Worm (Caenorhabditis elegans) whole organism, L1 larva: Measurements from ENCODE around the gene mtl-1.

ENCODE experiments used
- C34B4.2 ChIP-seq: sonication (generic microtip); optimal IDR thresholded peaks from 2 replicates; lab custom pipeline; 2017; ENCODE audit warnings: mild to moderate bottlenecking, missing genetic modification characterization, missing compliant biosample characterization
- F16B12.6 ChIP-seq: fragments of 150-350 bp; optimal IDR thresholded peaks from 2 replicates; lab custom pipeline; 2014; ENCODE audit warnings: missing biosample characterization, missing genetic modification characterization
- aha-1 ChIP-seq: fragments of 150-350 bp; optimal IDR thresholded peaks from 2 replicates; lab custom pipeline; 2014; ENCODE audit warnings: missing biosample characterization, missing genetic modification characterization
- alr-1 ChIP-seq: fragments of 200-800 bp; sonication (Bioruptor generic); optimal IDR thresholded peaks from 2 replicates; lab custom pipeline; 2018; ENCODE audit warnings: borderline replicate concordance, mild to moderate bottlenecking, missing genetic modification characterization, missing compliant biosample characterization
- blmp-1 ChIP-seq: fragments of 150-350 bp; optimal IDR thresholded peaks from 2 replicates; lab custom pipeline; 2014; ENCODE audit warnings: missing biosample characterization, missing genetic modification characterization
- ceh-8 ChIP-seq: fragments of 200-800 bp; sonication (Bioruptor generic); optimal IDR thresholded peaks from 2 replicates; lab custom pipeline; 2018; ENCODE audit warnings: mild to moderate bottlenecking, missing genetic modification characterization, moderate library complexity, missing compliant biosample characterization
- ceh-88 ChIP-seq: fragments of 200-800 bp; sonication (Bioruptor generic); IDR thresholded peaks from 2 replicates; pipeline ENCODE4 v1.3.6; 2022; ENCODE audit warnings: missing genetic modification characterization, missing compliant biosample characterization
- ces-1 ChIP-seq: fragments of 150-350 bp; optimal IDR thresholded peaks from 2 replicates; lab custom pipeline; 2014; ENCODE audit warnings: missing biosample characterization, missing genetic modification reagents, missing genetic modification characterization
- dsc-1 ChIP-seq: sonication (generic microtip); optimal IDR thresholded peaks from 2 replicates; lab custom pipeline; 2016; ENCODE audit warnings: mild to moderate bottlenecking, missing genetic modification characterization, missing compliant biosample characterization
- efl-1 ChIP-seq, 4 experiments: fragments of 150-350 bp; optimal IDR thresholded peaks in 3 of 4; peaks in 1 of 4; 1 replicate in 1 of 4; 2 replicates in 3 of 4; lab custom pipeline; 2014; ENCODE audit warnings: missing biosample characterization in 2 of 4, missing genetic modification characterization in 2 of 4, missing genetic modification reagents in 2 of 4
- egl-13 ChIP-seq: sonication (generic microtip); optimal IDR thresholded peaks from 2 replicates; lab custom pipeline; 2016; ENCODE audit warnings: missing genotype, missing genetic modification reagents, missing genetic modification characterization, missing compliant biosample characterization
- egl-27 ChIP-seq, 2 experiments: fragments of 150-350 bp in 1 of 2; sonication (generic microtip); optimal IDR thresholded peaks; 3 replicates each; lab custom pipeline; 2017 to 2018; ENCODE audit warnings: missing biosample characterization in 2 of 2, missing genetic modification characterization in 2 of 2, missing genetic modification reagents in 2 of 2
- fkh-10 ChIP-seq: sonication (generic microtip); optimal IDR thresholded peaks from 2 replicates; lab custom pipeline; 2017; ENCODE audit warnings: missing biosample characterization, missing genetic modification reagents, missing genetic modification characterization
- fkh-4 ChIP-seq: sonication (generic microtip); optimal IDR thresholded peaks from 2 replicates; lab custom pipeline; 2016; ENCODE audit warnings: missing compliant biosample characterization, missing genetic modification characterization, borderline replicate concordance
- fkh-8 ChIP-seq: sonication (generic microtip); optimal IDR thresholded peaks from 2 replicates; lab custom pipeline; 2016; ENCODE audit warnings: mild to moderate bottlenecking, missing genetic modification characterization, missing compliant biosample characterization
- hpl-2 ChIP-seq: fragments of 150-350 bp; optimal IDR thresholded peaks from 2 replicates; lab custom pipeline; 2014; ENCODE audit warnings: missing biosample characterization, missing genetic modification reagents, missing genetic modification characterization
- irx-1 ChIP-seq: sonication (generic microtip); optimal IDR thresholded peaks from 2 replicates; lab custom pipeline; 2016; ENCODE audit warnings: missing genetic modification characterization, missing compliant biosample characterization
- isw-1 ChIP-seq: fragments of 200-800 bp; sonication (Bioruptor generic); IDR thresholded peaks from 2 replicates; pipeline ENCODE4 v1.3.6; 2022; ENCODE audit warnings: missing genetic modification characterization, missing compliant biosample characterization
- jun-1 ChIP-seq: fragments of 150-350 bp; optimal IDR thresholded peaks from 2 replicates; lab custom pipeline; 2014; ENCODE audit warnings: missing biosample characterization, missing genetic modification reagents, missing genetic modification characterization
- lin-14 ChIP-seq: fragments of 200-800 bp; sonication (Bioruptor generic); optimal IDR thresholded peaks from 2 replicates; lab custom pipeline; 2018; ENCODE audit warnings: mild to moderate bottlenecking, missing genetic modification characterization, moderate library complexity, missing compliant biosample characterization
- lin-15B ChIP-seq: fragments of 150-350 bp; sonication (generic microtip); optimal IDR thresholded peaks from 3 replicates; lab custom pipeline; 2014; ENCODE audit warnings: missing biosample characterization, missing genetic modification characterization
- lsy-2 ChIP-seq, 2 experiments: fragments of 150-350 bp; optimal IDR thresholded peaks; 2 replicates each; lab custom pipeline; 2014; ENCODE audit warnings: missing biosample characterization in 2 of 2, missing genetic modification characterization in 2 of 2
- mab-9 ChIP-seq: fragments of 200-800 bp; sonication (Bioruptor generic); IDR thresholded peaks from 2 replicates; pipeline ENCODE4 v1.3.6; 2022; ENCODE audit warnings: missing genetic modification reagents, missing genetic modification characterization, missing compliant biosample characterization
- mdl-1 ChIP-seq, 2 experiments: fragments of 150-350 bp; optimal IDR thresholded peaks; 2 replicates each; lab custom pipeline; 2014 to 2017; ENCODE audit warnings: missing biosample characterization in 2 of 2, missing genetic modification characterization in 2 of 2, inconsistent platforms in 1 of 2
- mep-1 ChIP-seq: fragments of 150-350 bp; optimal IDR thresholded peaks from 2 replicates; lab custom pipeline; 2014; ENCODE audit warnings: missing biosample characterization, missing genetic modification characterization
- nhr-237 ChIP-seq: fragments of 150-350 bp; optimal IDR thresholded peaks from 2 replicates; lab custom pipeline; 2014; ENCODE audit warnings: missing biosample characterization, missing genetic modification characterization
- nhr-28 ChIP-seq: fragments of 150-350 bp; optimal IDR thresholded peaks from 2 replicates; lab custom pipeline; 2014; ENCODE audit warnings: missing biosample characterization, missing genetic modification characterization
- nhr-77 ChIP-seq: fragments of 150-350 bp; optimal IDR thresholded peaks from 2 replicates; lab custom pipeline; 2014; ENCODE audit warnings: missing biosample characterization, missing genetic modification characterization
- nhr-85 ChIP-seq: sonication (generic microtip); peaks from one replicate; lab custom pipeline; 2016; ENCODE audit warnings: missing genetic modification characterization, inconsistent platforms, missing compliant biosample characterization
- pqm-1 ChIP-seq: sonication (generic microtip); optimal IDR thresholded peaks from 3 replicates; lab custom pipeline; 2017; ENCODE audit warnings: missing biosample characterization, missing genetic modification characterization
- rnt-1 ChIP-seq: sonication (generic microtip); optimal IDR thresholded peaks from 2 replicates; lab custom pipeline; 2016; ENCODE audit warnings: mild to moderate bottlenecking, missing genetic modification characterization, moderate library complexity, missing compliant biosample characterization
- skn-1 ChIP-seq: fragments of 150-350 bp; optimal IDR thresholded peaks from 2 replicates; lab custom pipeline; 2014; ENCODE audit warnings: missing biosample characterization, missing genetic modification characterization
- snpc-4 ChIP-seq: fragments of 150-350 bp; optimal IDR thresholded peaks from 2 replicates; lab custom pipeline; 2014; ENCODE audit warnings: missing biosample characterization, missing genetic modification characterization
- sptf-1 ChIP-seq: fragments of 150-350 bp; optimal IDR thresholded peaks from 2 replicates; lab custom pipeline; 2014; ENCODE audit warnings: missing biosample characterization, missing genetic modification characterization
- tbx-2 ChIP-seq: sonication (generic microtip); optimal IDR thresholded peaks from 2 replicates; lab custom pipeline; 2016; ENCODE audit warnings: missing genetic modification characterization, missing compliant biosample characterization
- tlp-1 ChIP-seq: fragments of 150-350 bp; optimal IDR thresholded peaks from 2 replicates; lab custom pipeline; 2014; ENCODE audit warnings: missing biosample characterization, missing genetic modification characterization
- unc-62 ChIP-seq: fragments of 150-350 bp; optimal IDR thresholded peaks from 2 replicates; lab custom pipeline; 2014; ENCODE audit warnings: missing biosample characterization, missing genetic modification reagents, missing genetic modification characterization
- unc-98 ChIP-seq: fragments of 200-800 bp; sonication (Bioruptor generic); IDR thresholded peaks from 2 replicates; pipeline ENCODE4 v1.3.6; 2022; ENCODE audit warnings: missing genetic modification characterization, missing compliant biosample characterization
- xbp-1 ChIP-seq: sonication (generic microtip); optimal IDR thresholded peaks from 2 replicates; lab custom pipeline; 2016; ENCODE audit warnings: missing genetic modification characterization, missing compliant biosample characterization
- zag-1 ChIP-seq: fragments of 150-350 bp; optimal IDR thresholded peaks from 2 replicates; lab custom pipeline; 2014; ENCODE audit warnings: missing biosample characterization, missing genetic modification characterization

mtl-1 gene

DNA sequence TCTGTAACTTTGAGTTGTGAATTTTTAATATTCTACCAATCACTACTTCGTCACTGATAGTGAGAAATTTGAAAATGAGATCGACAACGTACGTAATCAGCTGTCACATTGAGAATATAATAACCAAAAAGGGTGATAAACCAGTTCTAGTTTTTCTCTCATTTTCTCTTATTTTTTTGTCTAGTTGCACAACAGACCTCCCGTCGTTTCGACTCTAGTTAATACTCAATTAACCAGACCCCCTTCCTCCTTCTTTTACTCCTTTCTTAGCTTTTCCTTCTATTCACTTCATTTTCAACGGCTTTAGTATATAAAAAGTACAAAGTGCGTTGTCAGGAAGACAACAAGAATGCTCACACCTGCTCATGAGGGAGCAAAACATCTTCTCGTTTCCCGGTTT, 35.6 kb upstream of the mtl-1 start, which contains the start of gene ZC487.1:
ZC487.1 (plus strand) TSS at position 301 of the 400 bp plus-strand sequence.
- TF ChIP-seq xbp-1 (tag; lab: Kevin White, UChicago) (no peak), ces-1 (no peak), nhr-77 (no peak), blmp-1 (tag; lab: Kevin White, UChicago) (no peak), aha-1 (no peak), skn-1 (tag; lab: Kevin White, UChicago) (no peak), hpl-2 (no peak), rnt-1 (tag; lab: Kevin White, UChicago) (no peak), nhr-85 (tag; lab: Kevin White, UChicago) (no peak), alr-1 (no peak)

DNA sequence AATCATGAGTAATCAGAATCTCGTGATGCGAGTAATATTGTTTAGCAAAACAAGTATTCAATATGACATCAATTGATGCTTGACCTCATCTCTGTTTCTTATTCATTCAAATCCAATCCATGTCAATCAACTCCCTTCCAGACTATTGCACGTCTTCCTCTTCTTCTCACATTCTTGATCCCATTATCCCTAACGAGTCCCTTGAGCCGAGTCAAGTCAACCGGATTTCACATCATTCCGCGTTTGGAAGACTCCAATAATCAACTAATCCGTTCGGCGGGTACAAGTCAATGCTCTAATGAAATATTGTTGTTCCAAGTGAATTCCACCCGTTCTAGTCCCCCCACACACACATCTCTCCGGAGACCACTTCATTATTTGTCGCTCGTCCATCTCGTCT, 34.6 kb upstream of the mtl-1 start:
- peak; percentile 15 for TF ChIP-seq egl-13 (tag; lab: Kevin White, UChicago)
- no peak for TF ChIP-seq skn-1 (tag; lab: Kevin White, UChicago)
- TF ChIP-seq alr-1: no peak
- TF ChIP-seq lin-15B (tag; lab: Kevin White, UChicago): no peak
- no peak for TF ChIP-seq nhr-28 (tag; lab: Kevin White, UChicago)
- TF ChIP-seq unc-62 (GFP tag; lab: Kevin White, UChicago): no peak
- no peak for TF ChIP-seq efl-1 (optimal IDR thresholded peaks at IDR 0.05; lab: Kevin White, UChicago)
- TF ChIP-seq efl-1 (GFP tag; optimal IDR thresholded peaks at IDR 0.05 in 1 of 2; lab: Kevin White, UChicago): peak in 1 of 2 experiments; percentile 59
- TF ChIP-seq fkh-4 (tag; lab: Kevin White, UChicago): no peak
- no peak for TF ChIP-seq ceh-88 (GFP tag; lab: Robert Waterston, UW)
- peak; percentile 4 for TF ChIP-seq fkh-8
- peak; percentile 52 for TF ChIP-seq lin-14 (GFP tag; lab: Kevin White, UChicago)
- peak; percentile 85 for TF ChIP-seq dsc-1 (tag; lab: Kevin White, UChicago)
- TF ChIP-seq F16B12.6 (tag; lab: Kevin White, UChicago): no peak
- TF ChIP-seq, all 84 proteins: peak for 5

DNA sequence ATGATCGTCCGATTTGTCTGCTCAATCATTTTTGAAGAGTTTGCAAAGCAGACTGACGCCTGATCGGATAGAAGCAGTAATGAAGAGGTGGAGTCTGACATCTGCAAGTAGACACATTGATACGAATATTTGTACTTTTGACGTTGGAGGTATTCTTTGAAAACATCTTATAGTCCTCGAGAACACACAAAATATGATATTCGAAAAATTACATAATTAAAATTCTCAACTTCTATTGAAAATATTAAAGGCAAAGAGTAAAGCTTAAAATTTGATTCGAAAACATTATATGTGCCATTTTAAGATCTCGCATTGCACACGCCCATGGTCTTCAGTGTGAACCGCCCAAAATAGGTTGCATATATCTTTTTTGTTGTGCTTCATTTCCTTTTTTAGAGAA, 30.7 kb upstream of the mtl-1 start, which contains the start of gene ZC487.2:
ZC487.2 (minus strand) TSS at position 101 of the 400 bp plus-strand sequence.
- TF ChIP-seq nhr-28 (tag; lab: Kevin White, UChicago) (no peak), rnt-1 (tag; lab: Kevin White, UChicago) (no peak), unc-62 (GFP tag; lab: Kevin White, UChicago) (no peak), mab-9 (GFP tag; lab: Robert Waterston, UW) (no peak), lsy-2 (tag; optimal IDR thresholded peaks at IDR 0.05; lab: Kevin White, UChicago) (no peak), nhr-237 (tag; lab: Kevin White, UChicago) (no peak), mdl-1 (tag; optimal IDR thresholded peaks at IDR 0.05; lab: Kevin White, UChicago) (no peak), fkh-8 (no peak), aha-1 (no peak), ceh-88 (GFP tag; lab: Robert Waterston, UW) (no peak)
- TF ChIP-seq, all 84 proteins: peak for 0

DNA sequence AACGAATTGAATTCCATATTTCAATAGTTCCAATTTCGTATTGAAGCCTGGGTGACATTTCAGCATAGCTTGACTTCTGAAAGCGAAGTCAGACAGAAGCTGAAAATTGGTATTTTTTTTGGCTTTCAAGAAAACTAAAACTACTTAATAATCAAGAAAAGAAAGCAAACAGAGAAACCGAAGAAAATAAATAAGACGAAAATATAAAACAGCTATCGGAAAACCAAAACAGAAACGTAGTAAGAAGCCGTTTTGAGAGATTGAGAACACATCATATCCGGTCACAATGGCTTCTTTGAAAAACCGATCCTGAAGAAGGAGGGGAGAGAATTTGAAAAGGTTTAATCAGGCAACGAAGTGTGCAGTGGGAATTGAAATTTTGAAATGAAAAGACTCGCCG, 26.6 kb upstream of the mtl-1 start, which contains the start of gene srg-30:
srg-30 (minus strand) TSS at position 101 of the 400 bp plus-strand sequence.
- no peak for TF ChIP-seq rnt-1 (tag; lab: Kevin White, UChicago)
- no peak for TF ChIP-seq irx-1 (tag; lab: Kevin White, UChicago)
- no peak for TF ChIP-seq fkh-10 (GFP tag; lab: Kevin White, UChicago)
- TF ChIP-seq zag-1 (tag; lab: Kevin White, UChicago): no peak
- no peak for TF ChIP-seq unc-98 (GFP tag; lab: Robert Waterston, UW)
- TF ChIP-seq egl-27 (tag; optimal IDR thresholded peaks at IDR 0.05; lab: Kevin White, UChicago): no peak
- no peak for TF ChIP-seq pqm-1 (tag; lab: Kevin White, UChicago)
- TF ChIP-seq sptf-1: no peak
- TF ChIP-seq mep-1: no peak
- TF ChIP-seq xbp-1 (tag; lab: Kevin White, UChicago): no peak
- no peak for TF ChIP-seq tbx-2 (tag; lab: Kevin White, UChicago)
- no peak for TF ChIP-seq mab-9 (GFP tag; lab: Robert Waterston, UW)
- TF ChIP-seq isw-1 (GFP tag; lab: Robert Waterston, UW): no peak
- TF ChIP-seq ceh-8 (GFP tag; lab: Kevin White, UChicago): no peak
- TF ChIP-seq jun-1: no peak
- no peak for TF ChIP-seq lin-15B (tag; lab: Kevin White, UChicago)
- no peak for TF ChIP-seq C34B4.2 (tag; lab: Kevin White, UChicago)
- no peak for TF ChIP-seq snpc-4 (tag; lab: Kevin White, UChicago)
- TF ChIP-seq aha-1: no peak
- no peak for TF ChIP-seq tlp-1
